Worm (Caenorhabditis elegans): Measurements from ENCODE around the gene K09F6.10.
"Not testable (repeated sequence)": the region's sequence is repeated elsewhere in the genome, so short reads cannot be mapped to it uniquely, and the experiment has no call there.

DNA sequence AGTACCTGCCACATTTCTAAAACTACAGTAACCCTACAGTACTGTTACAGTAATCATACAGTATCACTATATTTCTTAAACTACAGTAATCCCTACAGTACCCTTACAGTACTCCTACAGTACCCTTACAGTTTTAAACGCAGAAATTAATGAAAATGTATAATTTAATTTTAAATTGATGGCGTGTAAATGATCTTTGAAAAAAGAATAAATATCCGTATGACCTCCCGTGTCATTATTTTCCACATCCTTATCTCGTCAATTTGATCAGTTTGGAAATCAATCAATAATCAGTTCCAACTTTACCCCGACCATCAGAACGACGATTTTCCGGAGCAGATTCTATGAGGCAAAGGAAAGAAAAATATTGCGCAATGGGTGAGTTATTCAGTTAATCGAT, 33.8 kb downstream of the K09F6.10 start, which contains the start of gene K09F6.3:
- TF ChIP-seq elt-3, nhr-77, snpc-4, unc-39 (tag; optimal IDR thresholded peaks at IDR 0.05): not testable (repeated sequence)

Data from whole organism, L2 larva.